Fruit fly (Drosophila melanogaster) whole organism, prepupa: ENCODE data around the gene CG42751.

ENCODE experiments used
- Blimp-1 ChIP-seq: fragments of 200-800 bp; sonication (Bioruptor generic); optimal IDR thresholded peaks from 3 replicates; lab custom pipeline; 2017; ENCODE audit warnings: missing biosample characterization, missing genetic modification characterization, mild to moderate bottlenecking, moderate library complexity, missing genetic modification reagents
- CG10631 ChIP-seq: fragments of 200-800 bp; sonication (Bioruptor generic); optimal IDR thresholded peaks from 2 replicates; lab custom pipeline; 2016; ENCODE audit warnings: missing biosample characterization, missing genetic modification characterization
- CG10669 ChIP-seq: fragments of 200-800 bp; sonication (Bioruptor generic); optimal IDR thresholded peaks from 3 replicates; lab custom pipeline; 2018; ENCODE audit warnings: missing biosample characterization, mild to moderate bottlenecking, missing genetic modification characterization, moderate library complexity
- CG11762 ChIP-seq: fragments of 200-800 bp; sonication (Bioruptor generic); optimal IDR thresholded peaks from 3 replicates; lab custom pipeline; 2016; ENCODE audit warnings: missing biosample characterization, missing genetic modification characterization; ENCODE audit not compliant: insufficient read depth
- CG11902 ChIP-seq: fragments of 200-800 bp; sonication (Bioruptor generic); optimal IDR thresholded peaks from 3 replicates; lab custom pipeline; 2016; ENCODE audit warnings: missing biosample characterization, missing genetic modification characterization
- CG15336 ChIP-seq: fragments of 200-800 bp; sonication (Bioruptor generic); IDR thresholded peaks from 2 replicates; pipeline ENCODE4 v1.3.6; 2022; ENCODE audit warnings: missing biosample characterization, missing genetic modification characterization
- CG1621 ChIP-seq: fragments of 200-800 bp; sonication (Bioruptor generic); optimal IDR thresholded peaks from 3 replicates; lab custom pipeline; 2018; ENCODE audit warnings: missing biosample characterization, mild to moderate bottlenecking, missing genetic modification characterization
- CG16779 ChIP-seq: fragments of 200-800 bp; sonication (Bioruptor generic); optimal IDR thresholded peaks from 3 replicates; lab custom pipeline; 2017; ENCODE audit warnings: missing biosample characterization, mild to moderate bottlenecking, missing genetic modification characterization
- CG3032 ChIP-seq: fragments of 200-800 bp; optimal IDR thresholded peaks from 2 replicates; lab custom pipeline; 2019; ENCODE audit warnings: missing biosample characterization, mild to moderate bottlenecking, missing genetic modification characterization, moderate library complexity
- CG31627 ChIP-seq: fragments of 200-800 bp; sonication (Bioruptor generic); optimal IDR thresholded peaks from 3 replicates; lab custom pipeline; 2016; ENCODE audit warnings: missing biosample characterization, missing genetic modification characterization
- CG32006 ChIP-seq: fragments of 200-800 bp; sonication (Bioruptor generic); optimal IDR thresholded peaks from 3 replicates; lab custom pipeline; 2017; ENCODE audit warnings: missing biosample characterization, mild to moderate bottlenecking, missing genetic modification characterization
- CG34406 ChIP-seq: fragments of 200-800 bp; sonication (Bioruptor generic); optimal IDR thresholded peaks from 3 replicates; lab custom pipeline; 2016; ENCODE audit warnings: missing biosample characterization, missing genetic modification characterization
- CG4318 ChIP-seq: fragments of 200-800 bp; sonication (Bioruptor generic); optimal IDR thresholded peaks from 3 replicates; lab custom pipeline; 2017; ENCODE audit warnings: missing biosample characterization, mild to moderate bottlenecking, missing genetic modification characterization
- CG6854 ChIP-seq: fragments of 200-800 bp; sonication (Bioruptor generic); optimal IDR thresholded peaks from 2 replicates; lab custom pipeline; 2017; ENCODE audit warnings: missing biosample characterization, mild to moderate bottlenecking, missing genetic modification characterization
- CG7368 ChIP-seq: fragments of 200-800 bp; sonication (Bioruptor generic); optimal IDR thresholded peaks from 3 replicates; lab custom pipeline; 2016; ENCODE audit warnings: missing biosample characterization, missing genetic modification characterization
- CG8119 ChIP-seq: fragments of 200-800 bp; sonication (Bioruptor generic); IDR thresholded peaks from 3 replicates; pipeline ENCODE4 v1.3.6; 2022; ENCODE audit warnings: missing biosample characterization, missing genetic modification characterization
- CG8632 ChIP-seq: fragments of 200-800 bp; sonication (Bioruptor generic); optimal IDR thresholded peaks from 3 replicates; lab custom pipeline; 2016; ENCODE audit warnings: missing biosample characterization, missing genetic modification characterization
- CG9139 ChIP-seq: fragments of 200-800 bp; sonication (Bioruptor generic); optimal IDR thresholded peaks from 3 replicates; lab custom pipeline; 2017; ENCODE audit warnings: missing biosample characterization, mild to moderate bottlenecking, missing genetic modification characterization
- Eip75B ChIP-seq: fragments of 200-800 bp; sonication (Bioruptor generic); optimal IDR thresholded peaks from 3 replicates; lab custom pipeline; 2016; ENCODE audit warnings: missing biosample characterization, missing genetic modification characterization
- Eip78C ChIP-seq: fragments of 200-800 bp; sonication (Bioruptor generic); peaks from one replicate; lab custom pipeline; 2016; ENCODE audit warnings: missing biosample characterization, missing genetic modification characterization
- Eip93F ChIP-seq: fragments of 200-800 bp; sonication (Bioruptor generic); optimal IDR thresholded peaks from 2 replicates; lab custom pipeline; 2016; ENCODE audit warnings: missing biosample characterization, mild to moderate bottlenecking, missing genetic modification characterization
- Ets21C ChIP-seq: fragments of 200-800 bp; sonication (Bioruptor generic); optimal IDR thresholded peaks from 3 replicates; lab custom pipeline; 2016; ENCODE audit warnings: missing biosample characterization, missing genetic modification characterization
- Gug ChIP-seq: fragments of 200-800 bp; sonication (Bioruptor generic); IDR thresholded peaks from 2 replicates; pipeline ENCODE4 v1.3.6; 2022; ENCODE audit warnings: missing biosample characterization, missing genetic modification characterization
- Hr38 ChIP-seq: sonication (Bioruptor generic); optimal IDR thresholded peaks from 2 replicates; lab custom pipeline; 2016; ENCODE audit warnings: missing biosample characterization, missing genetic modification characterization
- Hr39 ChIP-seq: fragments of 200-800 bp; sonication (Bioruptor generic); optimal IDR thresholded peaks from 2 replicates; lab custom pipeline; 2016; ENCODE audit warnings: missing biosample characterization, missing genetic modification characterization
- Hr4 ChIP-seq: fragments of 200-800 bp; sonication (Bioruptor generic); optimal IDR thresholded peaks from 3 replicates; lab custom pipeline; 2016; ENCODE audit warnings: missing biosample characterization, missing genetic modification characterization
- Lpt ChIP-seq: fragments of 200-800 bp; sonication (Bioruptor generic); optimal IDR thresholded peaks from 3 replicates; lab custom pipeline; 2016; ENCODE audit warnings: missing biosample characterization, missing genetic modification characterization
- Met ChIP-seq: fragments of 200-800 bp; sonication (Bioruptor generic); optimal IDR thresholded peaks from 3 replicates; lab custom pipeline; 2016; ENCODE audit warnings: missing biosample characterization, missing genetic modification characterization
- OdsH ChIP-seq: fragments of 200-800 bp; sonication (Bioruptor generic); optimal IDR thresholded peaks from 3 replicates; lab custom pipeline; 2016; ENCODE audit warnings: missing biosample characterization, missing genetic modification characterization
- Smox ChIP-seq: fragments of 200-800 bp; sonication (Bioruptor generic); optimal IDR thresholded peaks from 3 replicates; lab custom pipeline; 2016; ENCODE audit warnings: missing biosample characterization, missing genetic modification characterization
- Sox14 ChIP-seq: fragments of 200-800 bp; sonication (Bioruptor generic); optimal IDR thresholded peaks from 3 replicates; lab custom pipeline; 2016; ENCODE audit warnings: missing biosample characterization, missing genetic modification characterization
- Sox15 ChIP-seq: fragments of 200-800 bp; sonication (Bioruptor generic); optimal IDR thresholded peaks from 3 replicates; lab custom pipeline; 2016; ENCODE audit warnings: missing biosample characterization, missing genetic modification characterization
- achi ChIP-seq: fragments of 200-800 bp; sonication (Bioruptor generic); optimal IDR thresholded peaks from 3 replicates; lab custom pipeline; 2016; ENCODE audit warnings: missing biosample characterization, missing genetic modification characterization
- acj6 ChIP-seq: fragments of 200-800 bp; sonication (Bioruptor generic); optimal IDR thresholded peaks from 3 replicates; lab custom pipeline; 2016; ENCODE audit warnings: missing biosample characterization, missing genetic modification characterization
- dac ChIP-seq: fragments of 200-800 bp; sonication (Bioruptor generic); optimal IDR thresholded peaks from 2 replicates; lab custom pipeline; 2017; ENCODE audit warnings: missing biosample characterization, mild to moderate bottlenecking, missing genetic modification characterization
- eg ChIP-seq: fragments of 200-800 bp; sonication (Bioruptor generic); IDR thresholded peaks from 3 replicates; pipeline ENCODE4 v1.3.6; 2022; ENCODE audit warnings: missing biosample characterization, missing genetic modification characterization
- fd59A ChIP-seq: fragments of 200-800 bp; sonication (Bioruptor generic); optimal IDR thresholded peaks from 2 replicates; lab custom pipeline; 2017; ENCODE audit warnings: missing biosample characterization, mild to moderate bottlenecking, missing genetic modification characterization, missing genetic modification reagents
- fkh ChIP-seq: fragments of 200-800 bp; sonication (Bioruptor generic); optimal IDR thresholded peaks from 3 replicates; lab custom pipeline; 2017; ENCODE audit warnings: missing biosample characterization, mild to moderate bottlenecking, missing genetic modification characterization, moderate library complexity
- lz ChIP-seq: fragments of 200-800 bp; sonication (Bioruptor generic); optimal IDR thresholded peaks from 3 replicates; lab custom pipeline; 2016; ENCODE audit warnings: missing biosample characterization, missing genetic modification characterization
- net ChIP-seq: fragments of 200-800 bp; sonication (Bioruptor generic); optimal IDR thresholded peaks from 3 replicates; lab custom pipeline; 2016; ENCODE audit warnings: missing biosample characterization, missing genetic modification characterization
- pdm3 ChIP-seq: fragments of 200-800 bp; sonication (Bioruptor generic); optimal IDR thresholded peaks from 3 replicates; lab custom pipeline; 2016; ENCODE audit warnings: missing biosample characterization, missing genetic modification characterization
- ss ChIP-seq, 2 experiments: fragments of 200-800 bp; sonication (Bioruptor generic); optimal IDR thresholded peaks; 2 replicates in 1 of 2; 3 replicates in 1 of 2; lab custom pipeline; 2017 to 2018; ENCODE audit warnings: mild to moderate bottlenecking in 2 of 2, missing biosample characterization in 2 of 2, missing genetic modification characterization in 2 of 2, moderate library complexity in 1 of 2
- svp ChIP-seq: fragments of 200-800 bp; sonication (Bioruptor generic); peaks from one replicate; lab custom pipeline; 2016; ENCODE audit warnings: missing biosample characterization, missing genetic modification characterization
- topi ChIP-seq: fragments of 200-800 bp; sonication (Bioruptor generic); optimal IDR thresholded peaks from 3 replicates; lab custom pipeline; 2016; ENCODE audit warnings: missing biosample characterization, missing genetic modification characterization
- vri ChIP-seq: fragments of 200-800 bp; sonication (Bioruptor generic); optimal IDR thresholded peaks from 3 replicates; lab custom pipeline; 2016; ENCODE audit warnings: missing biosample characterization, mild to moderate bottlenecking, missing genetic modification characterization

The CG42751 gene

dm6 chr2L:11812781-11813664, 40.2 kb upstream of the CG42751 start:
- TF ChIP-seq CG31627 (GFP tag; lab: Kevin White, UChicago): no peak
- no peak for TF ChIP-seq pdm3 (GFP tag; lab: Kevin White, UChicago)
- no peak for TF ChIP-seq net
- no peak for TF ChIP-seq Sox14
- TF ChIP-seq CG15336 (GFP tag; lab: Robert Waterston, UW): no peak
- no peak for TF ChIP-seq Hr38
- no peak for TF ChIP-seq CG9139 (GFP tag; lab: Kevin White, UChicago)
- TF ChIP-seq CG32006 (GFP tag; lab: Kevin White, UChicago): peak; percentile 40
- TF ChIP-seq topi (GFP tag; lab: Kevin White, UChicago): no peak
- TF ChIP-seq vri: no peak
- no peak for TF ChIP-seq fkh (GFP tag; lab: Kevin White, UChicago)
- TF ChIP-seq Eip78C (GFP tag; lab: Kevin White, UChicago): peak; percentile 82
- TF ChIP-seq OdsH: no peak
- TF ChIP-seq CG1621 (tag; lab: Kevin White, UChicago): no peak
- no peak for TF ChIP-seq ss (GFP tag; optimal IDR thresholded peaks at IDR 0.05; lab: Kevin White, UChicago)
- no peak for TF ChIP-seq Hr39
- no peak for TF ChIP-seq Blimp-1 (GFP tag; lab: Kevin White, UChicago)
- TF ChIP-seq CG10631 (GFP tag; lab: Kevin White, UChicago): no peak
- peak; percentile 12 for TF ChIP-seq Hr4 (GFP tag; lab: Kevin White, UChicago)
- no peak for TF ChIP-seq CG3032 (tag; lab: Kevin White, UChicago)
- TF ChIP-seq Sox15 (GFP tag; lab: Kevin White, UChicago): no peak
- no peak for TF ChIP-seq CG4318
- no peak for TF ChIP-seq CG11902 (GFP tag; lab: Kevin White, UChicago)
- TF ChIP-seq Eip93F (GFP tag; lab: Kevin White, UChicago): no peak
- TF ChIP-seq Lpt: no peak
- no peak for TF ChIP-seq acj6 (GFP tag; lab: Kevin White, UChicago)
- no peak for TF ChIP-seq CG10669 (GFP tag; lab: Kevin White, UChicago)

DNA sequence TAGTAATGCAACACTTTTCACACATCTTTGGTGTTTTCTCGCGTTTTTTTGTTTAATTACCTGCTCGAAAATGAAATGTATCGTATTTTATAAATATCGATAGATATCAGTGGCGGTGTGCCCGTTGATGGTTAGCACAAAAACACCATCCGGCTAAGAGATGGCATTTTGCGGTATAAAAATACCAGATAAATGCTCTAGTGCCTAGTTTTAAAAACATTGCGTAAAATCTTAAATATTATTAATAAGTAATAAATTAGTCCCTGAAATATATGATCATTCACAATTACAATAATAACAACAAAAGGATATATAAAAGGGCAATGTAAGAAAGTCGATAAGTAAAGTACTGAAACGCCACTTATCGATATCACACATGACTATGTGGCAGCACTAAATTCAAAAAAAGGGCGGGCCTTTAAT, 39.6 kb upstream of the CG42751 start, which contains the start of gene CycY:
CycY (minus strand) TSS at position 116 of the 423 bp plus-strand sequence.
- no peak for TF ChIP-seq CG1621 (tag; lab: Kevin White, UChicago)
- TF ChIP-seq Hr4 (GFP tag; lab: Kevin White, UChicago): peak; percentile 5
- TF ChIP-seq svp: peak; percentile 45
- TF ChIP-seq Eip78C (GFP tag; lab: Kevin White, UChicago): peak; percentile 71
- TF ChIP-seq, all 60 proteins: peak for 3

- TF ChIP-seq fkh (GFP tag; lab: Kevin White, UChicago) (peak; percentile 89), fd59A (peak; percentile 53), CG15336 (GFP tag; lab: Robert Waterston, UW) (peak; percentile 25; the same call in 1 of the 2 replicates), CG11762 (GFP tag; lab: Kevin White, UChicago) (peak; percentile 62), Blimp-1 (GFP tag; lab: Kevin White, UChicago) (peak; percentile 25), CG34406 (GFP tag; lab: Kevin White, UChicago) (peak; percentile 46), svp (peak; percentile 13), Eip75B (GFP tag; lab: Kevin White, UChicago) (peak; percentile 69), CG7368 (GFP tag; lab: Kevin White, UChicago) (peak; percentile 79), CG8632 (GFP tag; lab: Kevin White, UChicago) (peak; percentile 23), Gug (GFP tag; lab: Robert Waterston, UW) (peak; percentile 24; the same call in 1 of the 2 replicates), CG8119 (peak; percentile 27; the same call in 1 of the 3 replicates), OdsH (peak; percentile 66), CG3032 (tag; lab: Kevin White, UChicago) (peak; percentile 62), CG32006 (GFP tag; lab: Kevin White, UChicago) (peak; percentile 47), net (peak; percentile 59), eg (GFP tag; lab: Robert Waterston, UW) (peak; percentile 79), lz (peak; percentile 38), Smox (peak; percentile 32), CG6854 (GFP tag; lab: Kevin White, UChicago) (peak; percentile 81), CG11902 (GFP tag; lab: Kevin White, UChicago) (no peak), topi (GFP tag; lab: Kevin White, UChicago) (peak; percentile 60), Ets21C (GFP tag; lab: Kevin White, UChicago) (no peak), achi (GFP tag; lab: Kevin White, UChicago) (peak; percentile 62), CG16779 (peak; percentile 20), dac (no peak), Met (GFP tag; lab: Kevin White, UChicago) (peak; percentile 59), CG9139 (GFP tag; lab: Kevin White, UChicago) (peak; percentile 81), ss (GFP tag; optimal IDR thresholded peaks at IDR 0.05; lab: Kevin White, UChicago) (peak; percentile 65 to 81), acj6 (GFP tag; lab: Kevin White, UChicago) (peak; percentile 50)
Measured at dm6 chr2L:11816376-11816775, 36.9 kb upstream of the CG42751 start.
